Fruit fly (Drosophila melanogaster) whole organism: ENCODE measurements around the gene dre4.

Experiments used
- Dll ChIP-seq: fragments of >200 bp; optimal IDR thresholded peaks from 2 replicates; lab custom pipeline; 2017
- EcR ChIP-seq, 2 experiments: fragments of >200 bp; optimal IDR thresholded peaks; 2 replicates each; lab custom pipeline; 2017; ENCODE audit warnings: missing biosample characterization in 2 of 2, missing genetic modification characterization in 2 of 2, missing genetic modification reagents in 2 of 2

DNA sequence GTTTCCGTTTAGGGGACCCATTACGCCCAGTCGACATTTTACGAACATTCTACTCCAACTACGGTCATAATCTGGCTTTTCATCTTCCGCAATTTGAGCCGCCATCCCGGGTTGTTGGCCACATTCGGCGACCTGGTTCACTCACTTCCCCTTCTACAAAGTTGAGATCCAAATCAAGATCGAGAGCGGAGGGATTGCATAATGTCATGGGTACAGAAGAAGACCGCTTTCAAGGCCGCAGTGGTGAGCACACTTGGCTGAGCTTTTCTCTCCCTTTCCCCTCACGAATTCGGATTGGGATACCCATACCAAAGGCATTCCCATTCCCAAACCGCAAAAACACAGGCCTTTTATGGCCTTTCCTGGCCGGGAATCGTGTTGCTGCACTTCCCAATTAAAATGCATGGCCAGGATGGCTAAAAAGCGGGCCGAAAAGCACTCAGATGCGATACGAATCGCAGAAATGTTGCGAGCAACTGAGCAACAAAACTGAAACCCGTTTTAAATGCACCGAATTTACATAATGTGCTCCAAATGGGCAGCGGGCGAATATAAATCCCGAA is 48.2 kb downstream of the dre4 start:
- TF ChIP-seq Dll (lab: Kevin White, UChicago) (no peak), EcR (GFP tag; optimal IDR thresholded peaks at IDR 0.05; lab: Kevin White, UChicago) (no peak)
